Fruit fly (Drosophila melanogaster): Measurements from ENCODE around the gene CG9777.

CG9777 gene

DNA sequence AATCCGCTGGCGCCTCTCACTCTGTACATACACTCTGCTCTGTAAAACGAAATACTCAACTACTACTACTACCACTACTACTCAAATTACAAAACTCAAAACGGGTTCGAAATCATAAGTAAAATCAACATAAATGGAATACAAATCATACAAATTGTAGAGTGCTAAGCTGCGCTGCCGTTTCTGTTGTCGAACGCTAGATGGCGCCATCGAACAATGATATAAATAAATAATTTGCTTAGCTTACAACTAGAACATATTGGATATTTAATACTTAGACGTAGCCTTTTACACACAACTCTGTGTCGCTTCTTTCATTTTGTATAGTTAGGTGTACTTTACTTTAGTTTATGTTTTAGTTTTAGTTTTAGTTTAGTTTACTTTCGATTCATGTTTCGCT is 7.5 kb downstream of the CG9777 start:
- TF ChIP-seq CG17801 (GFP tag; optimal IDR thresholded peaks at IDR 0.05; ENCODE audit: partially characterized antibody): no peak

DNA sequence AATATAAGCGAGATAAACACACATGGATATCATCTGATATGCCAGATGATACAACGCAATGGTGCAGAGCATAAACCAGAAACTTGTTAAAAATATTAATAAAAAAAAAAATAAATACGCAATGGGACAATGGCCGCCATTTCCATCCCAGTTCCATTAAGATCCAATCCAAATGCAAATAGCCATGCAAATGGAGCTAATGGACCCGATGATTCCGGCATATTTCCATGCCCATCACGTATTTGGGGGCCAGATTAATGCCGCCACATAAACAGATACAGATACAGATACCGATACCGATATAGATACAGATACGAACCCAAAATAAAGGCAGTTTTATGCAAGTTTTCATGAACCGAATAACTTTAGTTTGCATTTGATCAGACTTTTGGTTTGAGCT is 8.5 kb downstream of the CG9777 start:
- TF ChIP-seq CG17801 (GFP tag; optimal IDR thresholded peaks at IDR 0.05; ENCODE audit: partially characterized antibody): no peak

DNA sequence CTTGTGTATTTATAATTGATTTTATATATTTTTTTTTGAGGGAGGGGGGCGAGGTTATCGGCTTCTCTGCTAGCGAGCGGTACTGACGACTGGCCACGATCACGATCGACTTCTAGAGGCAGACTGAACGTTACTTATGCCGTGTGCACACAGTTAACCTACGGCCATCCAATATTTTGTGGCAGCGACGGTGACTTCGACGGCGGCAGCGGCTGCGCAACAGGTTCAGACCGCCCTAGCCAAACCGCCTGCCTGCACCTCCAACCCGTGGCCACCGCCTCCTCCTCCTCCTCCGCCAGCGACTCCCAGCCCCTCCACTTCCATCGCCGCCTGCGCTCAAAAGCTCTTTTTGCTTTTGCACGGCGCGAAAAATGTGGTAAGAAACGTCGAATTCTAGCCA is 10.6 kb downstream of the CG9777 start, which contains the start of gene CG9782:
CG9782 (minus strand) TSS at position 128 of the 400 bp plus-strand sequence.
- no peak for TF ChIP-seq CG17801 (GFP tag; optimal IDR thresholded peaks at IDR 0.05; ENCODE audit: partially characterized antibody)

DNA sequence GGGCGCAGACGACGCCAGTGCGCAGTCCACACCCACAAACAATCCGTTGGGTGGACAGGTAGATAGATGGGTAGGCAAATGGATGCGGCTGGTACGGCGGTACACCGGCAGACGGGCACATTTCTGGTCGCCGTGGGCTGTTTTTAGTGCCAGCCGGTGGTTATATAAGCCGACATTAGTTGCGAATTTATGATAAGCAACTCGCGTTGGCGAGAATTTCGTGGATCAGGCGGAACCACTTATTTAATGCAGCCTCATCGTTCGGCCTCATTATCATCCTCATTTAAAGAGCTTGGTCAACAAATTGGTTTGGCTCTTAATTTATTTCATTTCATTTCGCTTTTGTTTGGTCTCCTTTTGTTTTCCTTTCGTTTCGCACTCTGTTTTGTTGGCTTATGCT is 13.3 kb downstream of the CG9777 start:
- TF ChIP-seq CG17801 (GFP tag; optimal IDR thresholded peaks at IDR 0.05; ENCODE audit: partially characterized antibody): no peak

DNA sequence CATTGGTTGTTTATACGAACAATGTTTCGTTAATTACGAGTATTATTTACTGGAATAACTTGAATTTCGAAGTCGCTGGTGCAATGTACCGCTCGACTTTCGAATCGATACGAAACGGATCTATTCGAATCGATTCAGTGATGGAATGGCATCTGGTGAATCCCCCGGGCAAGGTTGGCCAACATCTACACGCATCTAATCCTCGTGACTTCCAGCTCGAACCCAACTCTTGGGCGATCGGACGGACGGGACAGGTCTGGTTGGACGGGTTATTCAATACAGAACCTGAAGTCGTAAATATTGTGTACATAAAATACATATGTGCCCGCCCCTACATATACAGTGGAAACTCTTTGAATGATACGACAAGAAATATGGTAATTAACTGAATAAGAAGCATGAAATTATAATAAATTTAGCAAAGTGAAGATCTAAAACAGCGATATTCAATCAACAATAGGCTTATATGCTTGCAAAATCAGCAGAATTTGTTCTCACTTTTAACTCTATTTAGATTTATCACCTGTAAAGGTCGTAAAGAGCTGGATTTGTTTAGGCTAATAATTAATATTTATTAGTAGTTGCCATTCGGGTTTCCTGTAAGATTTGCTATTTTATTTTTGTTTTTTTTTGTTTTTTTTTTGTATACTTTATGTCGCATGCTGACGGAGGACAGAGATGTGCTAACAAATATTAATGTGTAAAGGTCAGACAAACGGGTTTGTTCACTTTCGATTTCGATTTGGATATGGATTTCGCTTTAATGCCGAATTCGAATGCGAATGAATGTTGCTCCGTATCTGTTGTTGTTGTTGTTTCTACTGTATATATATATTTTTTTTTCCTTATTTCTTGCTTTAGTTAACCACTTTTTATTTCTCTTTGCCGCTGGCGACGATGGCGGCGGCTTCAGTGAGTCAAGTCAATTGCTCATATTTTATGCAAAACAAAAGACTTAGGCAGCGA is 15.0 kb downstream of the CG9777 start:
- no peak for TF ChIP-seq CG17801 (GFP tag; optimal IDR thresholded peaks at IDR 0.05; ENCODE audit: partially characterized antibody)

DNA sequence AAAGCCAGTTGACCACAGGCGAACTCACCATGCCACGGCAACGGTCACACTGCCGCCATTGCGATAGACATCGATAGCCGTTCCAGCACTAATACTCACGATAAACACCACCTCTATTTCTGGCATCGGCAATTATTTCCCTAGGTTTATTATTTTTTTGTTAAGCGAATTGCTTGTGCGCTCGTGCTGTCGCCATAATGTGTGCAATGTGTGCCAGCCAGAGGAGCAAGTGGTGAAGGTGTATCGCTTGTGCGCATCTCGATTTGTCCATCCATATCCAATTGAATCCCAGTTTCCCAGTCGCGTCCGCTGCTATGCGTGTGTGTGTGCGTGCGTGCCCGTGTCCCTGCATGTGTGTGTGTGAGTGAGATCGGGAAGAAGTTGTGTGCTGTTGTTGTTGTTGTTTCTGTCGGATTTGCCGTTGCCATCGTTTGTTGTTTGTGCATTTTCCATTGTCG is 21.4 kb downstream of the CG9777 start, which contains the start of gene mbt:
mbt (plus strand) TSS at position 85 of the 458 bp plus-strand sequence.
- peak; percentile 7 for TF ChIP-seq CG17801 (GFP tag; optimal IDR thresholded peaks at IDR 0.05; ENCODE audit: partially characterized antibody)

DNA sequence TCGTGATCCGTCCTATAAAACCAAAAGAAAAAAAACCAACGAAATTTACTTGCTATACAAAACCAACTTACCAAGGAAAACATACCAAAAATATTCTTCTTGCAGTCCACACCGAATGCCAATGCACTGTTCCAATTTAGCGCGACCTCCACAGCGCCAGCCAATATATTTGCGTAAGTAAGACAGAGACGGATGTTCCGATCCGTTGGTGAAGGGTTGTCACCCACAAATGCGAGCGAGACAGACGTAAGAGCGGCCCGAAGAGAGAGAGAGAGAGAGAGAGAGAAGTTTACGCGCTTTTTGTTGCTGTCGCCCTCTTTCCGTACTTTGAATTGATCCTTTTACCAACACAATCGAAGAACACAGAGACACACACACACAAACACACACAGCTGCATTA is 24.2 kb downstream of the CG9777 start:
- TF ChIP-seq CG17801 (GFP tag; optimal IDR thresholded peaks at IDR 0.05; ENCODE audit: partially characterized antibody): no peak

DNA sequence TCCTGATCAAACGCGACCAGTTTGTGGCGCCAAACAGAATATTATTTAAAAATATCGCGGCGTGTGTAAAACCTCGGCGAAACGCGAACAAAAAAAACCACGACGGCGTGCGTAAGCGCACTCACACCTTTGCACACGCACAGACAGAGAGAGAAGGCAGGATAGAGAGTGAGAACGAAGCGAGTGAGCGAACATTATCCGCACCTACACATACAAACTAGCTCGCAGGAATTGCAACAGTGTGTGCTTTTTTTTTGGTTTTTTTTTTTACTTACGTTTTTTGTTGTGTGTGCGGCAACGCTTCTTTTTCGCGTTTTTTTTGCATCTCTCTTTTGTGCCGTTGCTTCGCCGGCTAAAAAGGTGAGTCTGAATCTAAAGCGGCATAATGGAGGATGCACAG is 32.3 kb downstream of the CG9777 start:
- TF ChIP-seq CG17801 (GFP tag; optimal IDR thresholded peaks at IDR 0.05; ENCODE audit: partially characterized antibody): no peak

DNA sequence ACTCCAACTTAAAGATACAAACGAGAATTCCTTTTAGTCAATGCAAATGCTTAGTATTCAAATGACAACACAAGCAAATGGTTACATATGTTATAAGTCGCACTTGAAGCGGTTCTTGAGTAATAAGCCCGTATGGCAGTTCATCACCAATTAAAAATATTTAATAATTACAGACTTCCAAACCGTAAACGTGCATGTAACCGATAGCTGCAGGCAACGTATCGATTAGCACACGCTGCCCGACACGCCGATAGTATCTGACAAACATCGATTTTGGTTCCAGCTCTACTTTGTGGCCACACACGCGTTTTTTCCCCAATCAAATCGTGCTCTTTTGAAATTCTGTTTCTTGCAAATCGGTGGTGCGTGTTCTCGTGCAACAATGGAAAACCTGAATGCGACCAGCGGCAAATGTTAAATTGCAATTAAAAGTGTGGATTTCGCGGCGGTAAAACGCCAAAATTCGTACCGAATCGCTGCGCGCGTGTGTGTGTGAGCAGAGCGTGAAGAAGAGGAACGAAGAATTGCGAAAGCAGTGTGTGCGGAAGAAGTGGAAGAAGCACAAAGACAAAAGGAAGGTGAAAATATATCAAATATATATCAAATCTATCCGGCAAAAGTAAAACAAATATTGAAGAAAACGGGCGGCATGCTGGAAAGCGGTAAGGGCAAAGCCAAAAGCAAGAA is 32.9 kb downstream of the CG9777 start, which contains the start of the genes CG9784 and Nup153:
CG9784 (minus strand) TSS at position 238 of the 687 bp plus-strand sequence.
Nup153 (plus strand) TSS at position 264 of the 687 bp plus-strand sequence.
- TF ChIP-seq CG17801 (GFP tag; optimal IDR thresholded peaks at IDR 0.05; ENCODE audit: partially characterized antibody): peak; percentile 60

DNA sequence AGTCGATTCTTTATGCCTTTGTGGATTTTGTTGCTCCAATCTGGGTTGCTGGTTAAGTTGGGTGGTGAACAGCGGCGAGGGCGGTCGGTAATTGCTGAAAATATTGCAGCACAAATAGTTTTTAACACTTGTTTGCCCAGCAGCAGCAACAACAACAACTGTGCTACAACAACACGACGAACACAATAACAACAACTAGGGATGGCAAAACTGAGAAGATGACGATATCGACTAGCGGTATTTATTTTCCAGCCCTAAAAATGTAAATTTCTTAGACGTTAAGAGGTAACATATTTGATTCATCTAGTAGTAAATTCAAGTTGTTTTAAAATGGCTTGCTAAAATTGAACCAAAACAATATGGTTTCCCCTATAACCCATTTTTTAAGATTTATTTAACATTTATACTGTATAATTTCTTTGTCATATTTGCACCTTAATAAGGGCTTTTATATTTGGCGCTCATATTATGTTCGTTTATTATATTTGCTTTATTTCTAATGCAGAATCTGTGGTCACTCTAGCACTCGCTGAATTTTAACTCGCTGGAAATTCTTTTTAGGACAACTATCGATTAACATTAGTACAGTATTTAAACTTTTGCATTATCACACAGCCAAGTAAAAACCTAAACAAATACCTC is 33.6 kb downstream of the CG9777 start:
- TF ChIP-seq CG17801 (GFP tag; optimal IDR thresholded peaks at IDR 0.05; ENCODE audit: partially characterized antibody): peak; percentile 23

DNA sequence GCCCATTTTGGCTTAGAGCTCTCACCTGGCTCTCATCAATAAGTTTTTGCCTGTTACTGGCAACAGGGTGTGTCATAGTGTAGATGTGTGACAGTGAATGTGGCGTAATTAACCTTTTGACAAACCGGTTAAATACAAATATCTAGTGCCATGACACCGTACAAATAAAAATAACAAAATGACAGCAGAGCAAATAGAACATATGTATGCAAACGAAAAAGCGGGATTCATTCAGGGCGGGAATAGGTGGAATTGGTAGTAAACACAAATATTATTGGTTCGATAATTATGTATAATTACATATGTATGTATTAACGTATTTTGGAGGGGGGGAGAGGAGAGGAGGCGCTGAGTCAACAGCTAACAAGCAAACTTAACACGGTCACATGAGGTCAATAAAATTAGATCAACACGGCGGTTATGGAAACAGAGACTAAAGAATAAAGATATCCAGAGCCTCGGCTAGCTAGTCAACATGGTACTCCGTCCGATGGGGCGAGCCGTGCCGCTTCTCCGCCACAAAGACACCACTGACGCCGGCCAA is 35.7 kb downstream of the CG9777 start:
- TF ChIP-seq CG17801 (GFP tag; optimal IDR thresholded peaks at IDR 0.05; ENCODE audit: partially characterized antibody): no peak

DNA sequence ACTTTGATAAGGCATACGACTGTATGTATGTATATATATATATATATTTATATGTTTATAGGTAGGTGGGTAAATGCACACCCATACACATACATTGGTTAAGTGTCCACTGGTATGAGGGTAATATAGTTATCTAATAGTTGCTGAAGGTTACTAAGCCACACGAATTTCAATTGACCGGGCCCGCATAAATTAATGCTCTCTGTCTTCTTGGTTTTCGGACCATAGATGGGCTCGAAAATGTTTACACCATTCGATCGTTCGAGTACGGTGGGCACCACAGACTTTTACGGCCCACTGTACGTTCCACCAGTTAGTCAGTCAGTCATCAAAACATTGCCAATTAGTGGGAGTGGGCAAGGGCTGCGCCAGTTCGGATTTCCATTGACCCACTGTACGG is 36.6 kb downstream of the CG9777 start:
- no peak for TF ChIP-seq CG17801 (GFP tag; optimal IDR thresholded peaks at IDR 0.05; ENCODE audit: partially characterized antibody)

DNA sequence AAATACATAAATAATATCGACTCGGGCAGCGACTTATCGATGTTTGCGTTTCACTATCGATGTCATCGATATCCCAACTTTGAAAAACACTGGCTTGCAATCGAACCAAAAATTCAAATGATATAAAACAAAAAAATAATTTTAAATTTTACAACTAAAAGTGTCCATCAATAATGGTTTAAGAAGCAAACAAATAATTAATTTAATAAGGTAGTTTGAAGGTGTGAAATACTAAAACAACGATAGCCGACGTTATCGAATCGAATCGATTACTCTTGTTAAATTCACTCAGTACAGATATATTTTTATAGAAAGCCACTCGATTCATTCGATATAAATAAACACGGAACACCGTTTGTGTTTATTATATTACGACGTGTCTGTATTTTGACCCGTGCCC is 38.6 kb downstream of the CG9777 start, which contains the start of the genes SMC3 and Ubc7:
SMC3 (minus strand) TSS at position 22 of the 400 bp plus-strand sequence.
Ubc7 (plus strand) TSS at position 260 of the 400 bp plus-strand sequence.
- peak; percentile 20 for TF ChIP-seq CG17801 (GFP tag; optimal IDR thresholded peaks at IDR 0.05; ENCODE audit: partially characterized antibody)

DNA sequence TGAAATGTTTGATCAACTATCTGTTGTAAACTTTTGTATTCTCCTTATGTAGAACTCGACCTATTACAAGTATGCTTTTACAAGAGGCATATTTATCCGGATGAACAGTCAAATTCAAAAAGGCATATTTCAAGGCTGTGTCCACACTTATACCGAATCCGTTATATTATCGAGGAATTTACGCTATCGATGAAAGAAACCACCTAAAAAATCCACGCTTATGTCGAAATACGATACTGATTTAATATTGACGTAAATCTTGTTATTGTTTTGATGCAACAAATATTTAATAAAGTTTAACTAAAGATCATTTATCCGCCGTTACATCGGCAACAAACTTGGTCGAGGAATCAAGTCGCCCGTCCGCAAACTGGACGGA is 44.4 kb downstream of the CG9777 start, which contains the start of gene CG13014:
CG13014 (plus strand) TSS at position 206 of the 379 bp plus-strand sequence.
- no peak for TF ChIP-seq CG17801 (GFP tag; optimal IDR thresholded peaks at IDR 0.05; ENCODE audit: partially characterized antibody)
